Fruit fly (Drosophila melanogaster) whole organism, wandering third instar larva: ENCODE results near the gene mRpL51.

Source experiments
- CrebA ChIP-seq: fragments of 200-800 bp; sonication (Bioruptor generic); optimal IDR thresholded peaks from 2 replicates; lab custom pipeline; 2016; ENCODE audit warnings: missing biosample characterization, mild to moderate bottlenecking, missing genetic modification characterization, borderline replicate concordance
- HLH106 ChIP-seq: fragments of 200-800 bp; optimal IDR thresholded peaks from 3 replicates; lab custom pipeline; 2019; ENCODE audit warnings: missing biosample characterization, mild to moderate bottlenecking, missing genetic modification characterization, moderate library complexity
- Hr78 ChIP-seq: fragments of >200 bp; optimal IDR thresholded peaks from 2 replicates; lab custom pipeline; 2017; ENCODE audit warnings: missing biosample characterization, missing genetic modification characterization
- Hr83 ChIP-seq: fragments of 200-300 bp; sonication (Bioruptor generic); optimal IDR thresholded peaks from 2 replicates; lab custom pipeline; 2016; ENCODE audit warnings: missing biosample characterization, mild to moderate bottlenecking, missing genetic modification characterization, moderate library complexity; ENCODE audit not compliant: poor library complexity, severe bottlenecking
- Myc ChIP-seq: fragments of >200 bp; optimal IDR thresholded peaks from 2 replicates; lab custom pipeline; 2017
- br ChIP-seq: fragments of 200-800 bp; sonication (Bioruptor generic); optimal IDR thresholded peaks from 2 replicates; lab custom pipeline; 2016; ENCODE audit warnings: missing biosample characterization, missing genetic modification characterization
- brk ChIP-seq: fragments of 200-800 bp; sonication (Bioruptor generic); optimal IDR thresholded peaks from 2 replicates; lab custom pipeline; 2016; ENCODE audit warnings: missing biosample characterization, mild to moderate bottlenecking, missing genetic modification characterization
- dl ChIP-seq, 2 experiments: fragments of 175-275, 200-275 bp in 1 of 2; fragments of 200-275 bp in 1 of 2; sonication (Bioruptor generic); optimal IDR thresholded peaks; lab custom pipeline; 2018; ENCODE audit warnings: mild to moderate bottlenecking in 2 of 2, missing biosample characterization in 2 of 2, missing genetic modification characterization in 2 of 2, moderate library complexity in 2 of 2; ENCODE audit not compliant: partially characterized antibody in 2 of 2, insufficient read depth in 1 of 2
- dsf ChIP-seq: sonication (Bioruptor generic); optimal IDR thresholded peaks from 2 replicates; lab custom pipeline; 2016; ENCODE audit warnings: missing biosample characterization, missing genetic modification characterization, borderline replicate concordance
- foxo ChIP-seq, 2 experiments: fragments of 200-800 bp; sonication (Bioruptor generic); optimal IDR thresholded peaks; 2 replicates in 1 of 2; 3 replicates in 1 of 2; lab custom pipeline; 2016 to 2017; ENCODE audit warnings: missing biosample characterization in 2 of 2, missing genetic modification characterization in 2 of 2
- fru ChIP-seq: fragments of 200-800 bp; sonication (Bioruptor generic); optimal IDR thresholded peaks from 3 replicates; lab custom pipeline; 2016; ENCODE audit warnings: missing biosample characterization, mild to moderate bottlenecking, missing genetic modification characterization
- psq ChIP-seq: fragments of 200-800 bp; sonication (Bioruptor generic); optimal IDR thresholded peaks from 3 replicates; lab custom pipeline; 2017; ENCODE audit warnings: missing biosample characterization, mild to moderate bottlenecking, missing genetic modification characterization, moderate library complexity
- usp ChIP-seq: fragments of >200 bp; optimal IDR thresholded peaks from 2 replicates; lab custom pipeline; 2017; ENCODE audit warnings: missing biosample characterization, missing genetic modification characterization
- woc ChIP-seq: sonication (Bioruptor generic); optimal IDR thresholded peaks from 2 replicates; lab custom pipeline; 2016; ENCODE audit warnings: missing biosample characterization, mild to moderate bottlenecking, missing genetic modification characterization

dm6 chr2L:8542234-8542572 lies 25.0 kb upstream of the mRpL51 start:
- no peak for TF ChIP-seq dsf (GFP tag; lab: Kevin White, UChicago)
- TF ChIP-seq woc (GFP tag; lab: Kevin White, UChicago), result no peak
- TF ChIP-seq Hr78 (GFP tag; lab: Kevin White, UChicago), result no peak
- TF ChIP-seq br (GFP tag; lab: Kevin White, UChicago), result no peak
- no peak for TF ChIP-seq Myc (lab: Kevin White, UChicago)
- TF ChIP-seq CrebA, result no peak
- no peak for TF ChIP-seq HLH106 (tag; lab: Kevin White, UChicago)
- no peak for TF ChIP-seq fru
- TF ChIP-seq foxo (GFP tag; optimal IDR thresholded peaks at IDR 0.05; lab: Kevin White, UChicago), result no peak
- TF ChIP-seq usp (GFP tag; lab: Kevin White, UChicago), result no peak
- no peak for TF ChIP-seq psq (GFP tag; lab: Kevin White, UChicago)
- TF ChIP-seq Hr83 (GFP tag; lab: Kevin White, UChicago), result no peak
- no peak for TF ChIP-seq dl (GFP tag; optimal IDR thresholded peaks at IDR 0.05; lab: Kevin White, UChicago; ENCODE audit: insufficient read depth in 1 of 2, partially characterized antibody in 2 of 2)
- TF ChIP-seq brk (GFP tag; lab: Kevin White, UChicago), result no peak
